Fruit fly (Drosophila melanogaster) S2 (cell line): ENCODE measurements around the gene Dscam4.

Source experiments
- CG8478 ChIP-seq: fragments of >200 bp; optimal IDR thresholded peaks from 2 replicates; lab custom pipeline; 2018
- CTCF ChIP-seq, 2 experiments: fragments of >200 bp; optimal IDR thresholded peaks; 2 replicates each; lab custom pipeline; 2018

Gene Dscam4

dm6 chr3L:8284651-8285050, 46.2 kb downstream of the Dscam4 start:
- TF ChIP-seq CG8478 (lab: Kevin White, UChicago) (no peak), CTCF (optimal IDR thresholded peaks at IDR 0.05; lab: Kevin White, UChicago) (no peak)

DNA sequence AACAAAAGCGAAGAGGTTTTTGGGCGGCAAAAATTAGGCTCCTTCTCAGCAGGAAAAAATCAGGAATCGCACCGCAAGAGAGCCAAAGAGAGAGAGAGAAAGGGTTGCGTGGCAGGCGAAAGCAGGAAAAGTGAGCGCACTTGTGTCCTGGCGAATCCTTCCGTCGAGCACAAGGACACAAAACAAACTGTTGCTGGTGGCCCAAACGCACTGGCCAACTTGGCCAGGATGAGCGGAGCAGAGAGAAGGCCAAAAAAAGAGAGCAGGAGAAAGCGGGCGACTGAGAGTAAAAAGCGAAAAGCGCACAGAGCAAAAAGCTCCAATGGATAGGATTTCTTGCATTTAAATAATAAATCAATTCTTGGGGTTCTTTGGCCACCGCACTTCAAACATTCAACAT, 46.8 kb downstream of the Dscam4 start:
- TF ChIP-seq CTCF (optimal IDR thresholded peaks at IDR 0.05; lab: Kevin White, UChicago) (no peak), CG8478 (lab: Kevin White, UChicago) (no peak)

DNA sequence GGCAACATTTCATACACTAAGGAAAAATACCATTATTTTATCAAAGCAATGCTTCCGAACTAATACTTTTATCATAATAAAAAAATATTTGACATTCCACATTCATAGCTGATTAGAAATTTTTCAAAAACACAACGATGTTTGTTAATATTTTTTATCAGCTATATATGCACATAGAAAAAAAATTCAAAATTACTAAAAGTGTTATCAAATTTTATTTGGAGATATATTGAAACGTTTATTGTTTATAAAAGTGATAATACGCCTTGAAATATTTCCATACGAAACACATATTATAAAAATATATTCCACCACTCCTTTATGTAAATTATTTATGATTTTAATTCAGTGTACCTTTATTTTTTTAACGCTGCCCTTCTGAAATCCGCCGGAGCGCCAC, 47.3 kb downstream of the Dscam4 start:
- no peak for TF ChIP-seq CTCF (optimal IDR thresholded peaks at IDR 0.05; lab: Kevin White, UChicago)
- no peak for TF ChIP-seq CG8478 (lab: Kevin White, UChicago)

DNA sequence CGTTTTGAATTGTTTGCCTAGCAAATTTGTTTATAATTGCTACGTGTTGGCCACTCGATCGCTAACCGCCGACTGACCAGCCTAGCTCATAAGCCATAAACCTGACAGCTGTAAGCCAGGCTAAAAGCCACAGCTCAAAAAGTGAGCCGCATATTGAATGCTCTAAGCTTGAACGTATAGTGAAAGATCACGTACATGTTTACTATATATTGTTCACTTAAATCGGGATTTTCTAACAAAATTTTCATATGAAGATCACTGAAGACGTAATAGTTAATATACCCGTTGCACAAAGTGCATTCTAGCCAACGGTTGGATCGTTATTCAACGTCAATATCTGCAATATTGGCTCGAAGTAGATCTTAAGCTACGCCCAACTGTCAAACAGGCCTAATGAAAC, 48.0 kb downstream of the Dscam4 start:
- no peak for TF ChIP-seq CG8478 (lab: Kevin White, UChicago)
- no peak for TF ChIP-seq CTCF (optimal IDR thresholded peaks at IDR 0.05; lab: Kevin White, UChicago)

DNA sequence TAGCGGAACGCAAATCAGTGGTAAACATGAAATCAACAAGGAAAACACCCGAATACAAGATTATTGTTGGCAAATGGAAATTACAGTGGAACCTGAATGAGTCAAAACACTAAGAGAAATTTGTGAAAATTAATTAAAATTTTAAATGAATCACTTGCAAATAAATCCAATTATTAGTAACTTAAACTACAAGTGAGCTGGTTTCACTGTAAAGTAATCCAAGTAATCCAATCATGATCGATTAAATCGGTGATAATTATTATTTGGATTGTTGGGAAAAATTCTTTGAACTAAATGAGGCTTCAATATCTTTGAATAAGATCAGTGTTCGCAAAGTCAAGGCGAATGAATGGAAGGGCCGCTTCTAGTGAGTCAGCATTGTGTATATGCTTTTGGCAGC, 49.9 kb downstream of the Dscam4 start:
- TF ChIP-seq CTCF (optimal IDR thresholded peaks at IDR 0.05; lab: Kevin White, UChicago) (no peak), CG8478 (lab: Kevin White, UChicago) (no peak)

DNA sequence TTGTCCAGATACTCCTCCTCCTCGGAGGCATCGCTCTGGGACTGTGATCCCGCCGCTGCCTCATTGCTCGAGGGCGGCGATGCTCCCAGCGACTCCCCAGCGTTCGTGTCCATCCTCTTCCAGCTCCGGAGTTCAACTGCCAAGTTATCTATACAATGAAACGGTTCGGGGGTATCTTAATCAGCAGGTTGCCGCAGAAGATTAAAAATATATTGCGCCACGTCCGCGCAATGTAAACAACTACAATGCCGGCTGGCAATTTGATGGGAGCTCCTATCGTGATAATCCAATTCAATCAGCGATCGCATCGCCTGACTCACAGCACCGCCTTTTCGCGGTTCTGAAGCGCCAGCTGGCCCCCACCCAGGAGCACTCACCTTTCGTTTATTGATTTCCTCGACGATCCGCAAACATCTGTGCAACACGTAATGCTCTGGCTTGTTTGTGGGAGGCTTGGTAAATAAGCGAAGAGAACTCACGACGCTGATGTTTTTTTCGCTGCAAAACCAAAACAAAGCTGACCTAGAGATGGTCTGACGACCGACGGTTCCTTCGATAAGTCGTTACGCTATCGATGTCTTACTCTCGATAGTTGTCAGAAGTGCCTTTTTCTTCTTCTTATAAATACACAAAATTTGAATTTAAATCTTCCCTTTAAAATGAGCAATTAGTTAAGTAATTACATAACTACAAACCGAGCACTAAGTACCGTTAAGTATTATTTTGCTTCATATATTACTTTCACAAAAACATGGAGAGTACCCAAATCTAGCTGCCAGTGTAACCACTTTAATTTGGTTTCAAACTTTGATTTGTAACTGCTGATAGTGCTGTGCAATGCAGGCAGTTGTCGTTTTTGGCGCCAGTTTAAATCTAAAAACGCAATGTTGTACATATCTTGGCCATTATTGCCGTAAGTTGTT, 51.1 kb downstream of the Dscam4 start, which contains the start of gene cert:
TSS of gene cert (minus strand) at position 535 of the 923 bp plus-strand sequence.
- no peak for TF ChIP-seq CTCF (optimal IDR thresholded peaks at IDR 0.05; lab: Kevin White, UChicago)
- no peak for TF ChIP-seq CG8478 (lab: Kevin White, UChicago)

DNA sequence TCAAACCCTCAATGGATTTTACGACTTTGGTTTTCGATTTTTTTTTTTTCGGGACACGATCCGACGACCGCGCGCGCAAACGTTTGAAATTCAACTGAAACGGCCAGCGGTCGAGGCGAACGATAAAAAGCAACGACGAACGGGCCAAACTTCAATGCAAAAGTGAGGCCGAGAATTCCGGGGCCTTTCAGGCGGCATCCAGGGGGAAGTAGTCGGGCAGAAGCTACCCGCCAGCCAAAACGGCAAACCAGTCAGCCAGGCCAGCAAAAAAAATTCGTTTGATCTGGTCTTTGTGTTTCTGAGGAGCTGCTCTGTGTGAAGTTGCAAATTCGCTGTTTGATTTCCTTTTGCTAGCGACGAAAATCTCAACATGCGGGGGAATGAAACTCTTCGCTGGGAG, 56.8 kb downstream of the Dscam4 start, which contains the start of gene CG7201:
TSS of gene CG7201 (minus strand) at position 101 of the 400 bp plus-strand sequence.
- TF ChIP-seq CTCF (optimal IDR thresholded peaks at IDR 0.05; lab: Kevin White, UChicago): no peak
- no peak for TF ChIP-seq CG8478 (lab: Kevin White, UChicago)

DNA sequence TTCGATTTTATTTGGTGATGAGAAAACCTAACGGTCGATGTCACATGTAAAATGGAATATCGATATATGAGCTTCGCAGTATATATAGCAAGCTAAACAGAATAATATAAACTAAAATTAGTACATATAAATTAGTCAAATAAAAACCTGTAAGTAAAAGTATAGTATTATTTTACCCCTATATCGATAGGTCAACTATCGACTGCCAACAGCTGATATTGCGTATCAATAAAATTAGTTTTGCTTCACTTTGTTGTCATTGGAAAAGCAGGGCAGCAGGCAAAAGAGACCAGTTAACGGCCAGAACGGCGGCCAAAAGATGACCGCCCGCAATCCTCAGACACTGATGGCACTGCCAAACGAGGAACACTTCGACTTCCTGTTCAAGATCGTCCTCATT, 58.5 kb downstream of the Dscam4 start, which contains the start of gene Rab19:
TSS of gene Rab19 (plus strand) at position 78 of the 400 bp plus-strand sequence.
- TF ChIP-seq CTCF (optimal IDR thresholded peaks at IDR 0.05; lab: Kevin White, UChicago): no peak
- no peak for TF ChIP-seq CG8478 (lab: Kevin White, UChicago)

dm6 chr3L:8297488-8297887, 59.0 kb downstream of the Dscam4 start:
- TF ChIP-seq CTCF (optimal IDR thresholded peaks at IDR 0.05; lab: Kevin White, UChicago): no peak

DNA sequence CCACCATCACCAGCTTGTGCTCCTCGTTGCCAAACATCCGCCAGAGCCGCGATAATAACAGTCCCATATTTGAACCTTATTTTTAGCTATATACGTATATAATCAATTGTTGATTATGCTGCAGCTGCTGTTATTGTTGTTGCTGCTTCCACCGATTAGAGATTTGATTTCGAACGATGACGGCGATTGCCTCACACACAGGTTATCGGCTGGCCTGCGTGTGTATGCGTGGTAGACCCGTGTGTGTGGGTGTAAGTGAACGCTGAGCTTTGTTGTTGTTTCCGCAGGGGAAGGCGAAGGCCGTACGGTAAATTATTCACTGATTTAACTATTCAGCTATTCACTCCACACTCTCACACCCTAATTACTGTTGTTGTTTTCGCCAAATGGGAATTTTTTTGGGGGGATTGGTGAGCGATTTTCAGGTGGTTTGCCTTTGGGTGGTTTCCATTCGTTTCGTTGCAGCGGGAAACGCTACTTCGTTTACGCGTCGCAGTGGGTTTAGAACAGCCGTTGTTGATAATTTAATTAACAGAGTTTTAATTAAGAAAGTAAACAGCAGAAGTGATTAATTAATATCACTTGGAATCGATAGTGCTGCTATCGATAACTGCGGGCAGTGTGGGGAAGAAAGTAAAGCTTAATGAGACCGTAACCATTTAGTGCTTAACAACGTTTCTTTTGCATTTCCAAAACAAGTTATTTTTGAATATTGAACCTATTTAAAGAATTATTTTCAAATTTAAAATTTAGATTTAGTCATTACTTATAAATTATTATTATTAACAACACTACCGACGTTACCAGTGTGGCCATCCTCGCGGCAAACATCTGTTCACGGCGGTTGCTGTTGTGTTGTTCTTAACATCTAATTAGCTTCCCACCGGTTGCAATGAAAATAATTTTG, 61.0 kb downstream of the Dscam4 start, which contains the start of the genes Arl5 and CG13671:
TSS of gene Arl5 (minus strand) at position 616 of the 907 bp plus-strand sequence.
TSS of gene CG13671 (plus strand) at position 841 of the 907 bp plus-strand sequence.
- TF ChIP-seq CG8478 (lab: Kevin White, UChicago) (no peak), CTCF (optimal IDR thresholded peaks at IDR 0.05; lab: Kevin White, UChicago) (no peak)

DNA sequence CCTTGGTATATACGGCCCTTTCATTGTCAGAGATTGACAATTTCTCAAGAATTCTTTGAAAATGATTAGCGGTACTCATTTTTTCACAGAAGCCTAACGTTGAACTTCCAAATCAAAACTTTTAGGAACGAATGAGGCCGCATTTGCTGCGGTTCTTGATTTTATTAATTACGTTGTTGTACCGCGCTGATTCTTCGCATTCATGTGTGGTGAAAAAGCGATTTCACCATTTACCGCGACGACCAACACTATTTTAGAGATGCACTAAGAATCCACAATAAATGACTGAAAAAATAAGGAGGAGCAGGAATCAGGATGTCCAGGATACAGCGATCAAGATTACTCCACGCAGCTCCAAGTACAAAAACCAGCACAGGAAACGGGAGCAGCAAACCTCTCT, 65.5 kb downstream of the Dscam4 start, which contains the start of the genes CG7194 and Sbp2:
TSS of gene CG7194 (minus strand) at position 148 of the 400 bp plus-strand sequence.
TSS of gene Sbp2 (plus strand) at position 246 of the 400 bp plus-strand sequence.
- TF ChIP-seq CTCF (optimal IDR thresholded peaks at IDR 0.05; lab: Kevin White, UChicago) (no peak), CG8478 (lab: Kevin White, UChicago) (no peak)

DNA sequence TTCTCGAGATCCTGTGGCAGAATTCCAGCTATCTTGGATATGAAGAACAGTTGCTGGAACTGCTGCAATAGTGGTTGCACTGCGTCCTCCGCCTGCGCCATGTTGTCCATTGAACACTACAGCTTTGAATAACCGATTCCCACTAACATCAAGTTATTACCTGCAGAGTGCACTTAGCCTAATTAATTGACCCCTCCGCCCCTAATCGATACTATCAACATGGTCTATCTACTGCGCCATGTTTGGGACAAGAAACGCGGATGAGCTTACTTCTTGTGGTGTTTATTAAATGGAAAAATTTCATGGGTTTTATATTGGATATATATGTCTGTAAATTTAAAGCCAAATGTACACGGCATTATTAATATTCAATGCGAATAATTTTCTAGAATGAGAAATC, 68.4 kb downstream of the Dscam4 start, which contains the start of gene Gr66a:
TSS of gene Gr66a (minus strand) at position 101 of the 400 bp plus-strand sequence.
- no peak for TF ChIP-seq CG8478 (lab: Kevin White, UChicago)

DNA sequence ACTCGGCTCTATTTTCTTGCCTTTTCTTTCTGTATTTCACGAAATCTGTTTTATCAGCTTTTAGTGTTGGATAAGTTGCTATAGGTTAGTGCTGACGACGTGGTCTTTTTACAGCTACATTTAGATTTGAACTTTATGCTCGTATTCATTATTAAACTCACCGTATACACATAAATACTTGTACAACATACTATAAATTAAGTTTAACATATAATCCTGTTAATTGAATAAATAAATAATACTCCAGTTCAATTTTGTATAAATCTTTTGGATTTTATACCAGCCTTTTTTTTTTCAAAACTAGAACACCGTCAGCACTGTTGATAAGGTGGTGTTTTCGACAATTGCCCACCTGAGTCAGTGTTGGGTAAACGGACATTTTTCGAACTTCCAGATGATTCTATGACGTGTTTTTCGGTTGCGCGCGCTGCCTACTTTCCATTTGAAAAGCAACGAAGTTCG, 70.5 kb downstream of the Dscam4 start, which contains the start of gene BI-1:
TSS of gene BI-1 (minus strand) at position 51 of the 462 bp plus-strand sequence.
- TF ChIP-seq CG8478 (lab: Kevin White, UChicago): no peak
- no peak for TF ChIP-seq CTCF (optimal IDR thresholded peaks at IDR 0.05; lab: Kevin White, UChicago)

dm6 chr3L:8312290-8312689, 73.8 kb downstream of the Dscam4 start:
- no peak for TF ChIP-seq CG8478 (lab: Kevin White, UChicago)
- no peak for TF ChIP-seq CTCF (optimal IDR thresholded peaks at IDR 0.05; lab: Kevin White, UChicago)
